Worm (Caenorhabditis elegans) whole organism, L4/young adult: ENCODE data around the gene sri-48.
"Not testable (repeated sequence)": the region's sequence is repeated elsewhere in the genome, so short reads cannot be mapped to it uniquely, and the experiment has no call there.

ENCODE experiments used
- W03F9.2 ChIP-seq: fragments of 150-350 bp; optimal IDR thresholded peaks from 2 replicates; lab custom pipeline; 2014; ENCODE audit warnings: missing biosample characterization, missing genetic modification characterization
- him-1 ChIP-seq: sonication (generic microtip); optimal IDR thresholded peaks from 2 replicates; lab custom pipeline; 2016; ENCODE audit warnings: missing genotype, missing genetic modification reagents, missing genetic modification characterization, missing compliant biosample characterization

DNA sequence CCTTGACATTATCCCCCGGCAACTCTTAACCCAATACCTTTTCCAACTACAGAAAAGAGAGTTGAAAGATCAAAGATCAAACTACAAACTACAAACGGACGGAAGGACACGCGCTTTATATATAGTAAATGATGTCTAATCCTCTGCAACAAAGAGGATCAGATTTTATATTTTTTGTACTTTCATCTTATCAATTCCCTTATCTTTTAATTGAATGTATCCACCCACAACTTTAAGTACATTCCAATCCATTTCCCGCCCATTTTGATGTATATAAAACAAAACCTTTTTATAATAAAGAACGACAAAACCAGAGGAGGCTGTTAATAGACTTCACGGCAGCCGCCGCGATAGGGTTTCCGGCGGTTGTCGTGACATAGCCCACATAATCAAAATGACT lies 23.5 kb downstream of the sri-48 start, which contains the start of gene sri-40:
- not testable (repeated sequence) for TF ChIP-seq W03F9.2 (tag; lab: Kevin White, UChicago); him-1
